Worm (Caenorhabditis elegans) whole organism, young adult: ENCODE data around the gene kdp-1.

Source experiments
- B0261.1 ChIP-seq: sonication (generic microtip); optimal IDR thresholded peaks from 2 replicates; lab custom pipeline; 2016; ENCODE audit warnings: mild to moderate bottlenecking, missing genetic modification characterization, moderate library complexity, missing compliant biosample characterization
- D2030.7 ChIP-seq: fragments of 200-800 bp; sonication (Bioruptor generic); IDR thresholded peaks from 2 replicates; pipeline ENCODE4 v1.3.6; 2022; ENCODE audit warnings: missing genetic modification reagents, missing genetic modification characterization, missing compliant biosample characterization
- cebp-1 ChIP-seq, 2 experiments: fragments of 200-800 bp in 1 of 2; sonication (Bioruptor generic) in 1 of 2; sonication (generic microtip) in 1 of 2; IDR thresholded peaks in 1 of 2; optimal IDR thresholded peaks in 1 of 2; 2 replicates each; pipeline versions ENCODE4 v1.3.6 to Lab custom; 2017 to 2022; ENCODE audit warnings: missing compliant biosample characterization in 2 of 2, missing genetic modification characterization in 2 of 2, mild to moderate bottlenecking in 1 of 2, missing genetic modification reagents in 1 of 2, moderate library complexity in 1 of 2
- lin-35 ChIP-seq, 3 experiments: fragments of 150-350 bp in 2 of 3; sonication (generic microtip) in 1 of 3; optimal IDR thresholded peaks; 2 replicates each; lab custom pipeline; 2014 to 2018; ENCODE audit warnings: missing biosample characterization in 3 of 3, missing genetic modification characterization in 3 of 3, missing genetic modification reagents in 3 of 3
- lsy-27 ChIP-seq: sonication (generic microtip); optimal IDR thresholded peaks from 2 replicates; lab custom pipeline; 2017; ENCODE audit warnings: missing genetic modification characterization, mild to moderate bottlenecking, missing compliant biosample characterization, antibody characterized with exemption, missing genotype, borderline replicate concordance; ENCODE audit not compliant: insufficient read depth
- madf-6 ChIP-seq: fragments of 200-800 bp; sonication (Bioruptor generic); IDR thresholded peaks from 2 replicates; pipeline ENCODE4 v1.3.6; 2022; ENCODE audit warnings: missing genetic modification reagents, missing genetic modification characterization, missing compliant biosample characterization
- rpc-1 ChIP-seq, 2 experiments: fragments of 150-350 bp in 1 of 2; sonication (generic microtip) in 1 of 2; optimal IDR thresholded peaks; 2 replicates each; lab custom pipeline; 2014 to 2018; ENCODE audit warnings: missing biosample characterization in 1 of 2, missing genetic modification characterization in 1 of 2, missing genetic modification reagents in 1 of 2, missing genotype in 1 of 2
- unc-62 ChIP-seq: fragments of 150-350 bp; optimal IDR thresholded peaks from 2 replicates; lab custom pipeline; 2014; ENCODE audit warnings: missing biosample characterization, missing genetic modification reagents, missing genetic modification characterization

- no peak for TF ChIP-seq B0261.1
- no peak for TF ChIP-seq cebp-1 (GFP tag; IDR thresholded peaks at IDR 0.05; lab: Robert Waterston, UW)
- no peak for TF ChIP-seq cebp-1 (tag; optimal IDR thresholded peaks at IDR 0.05; lab: Kevin White, UChicago)
- TF ChIP-seq rpc-1 (optimal IDR thresholded peaks at IDR 0.05; lab: Kevin White, UChicago) = no peak
- TF ChIP-seq rpc-1 (tag; optimal IDR thresholded peaks at IDR 0.05; lab: Kevin White, UChicago) = no peak
- TF ChIP-seq unc-62 (GFP tag; lab: Kevin White, UChicago) = no peak
- no peak for TF ChIP-seq lsy-27 (tag; lab: Kevin White, UChicago)
- TF ChIP-seq lin-35 (GFP tag; optimal IDR thresholded peaks at IDR 0.05; lab: Kevin White, UChicago) = no peak
- no peak for TF ChIP-seq D2030.7 (GFP tag; lab: Robert Waterston, UW)
- TF ChIP-seq madf-6 (GFP tag; lab: Robert Waterston, UW) = peak; percentile 9; the same call in 1 of the 2 replicates
Observed at ce11 chrIV:13315344-13315743, 15.4 kb downstream of the kdp-1 start, which contains the start of gene fat-1.
